Worm (Caenorhabditis elegans) whole organism, L2 larva: ENCODE measurements around the gene clc-33.

Experiments used
- R02D3.7 ChIP-seq: fragments of 150-350 bp; optimal IDR thresholded peaks from 2 replicates; lab custom pipeline; 2014; ENCODE audit warnings: missing biosample characterization, missing genetic modification characterization
- Y55F3AM.14 ChIP-seq: fragments of 200-800 bp; sonication (Bioruptor generic); optimal IDR thresholded peaks from 2 replicates; lab custom pipeline; 2018; ENCODE audit warnings: mild to moderate bottlenecking, missing genetic modification characterization, missing compliant biosample characterization
- ama-1 ChIP-seq: fragments of 150-350 bp; optimal IDR thresholded peaks from 2 replicates; lab custom pipeline; 2018; ENCODE audit warnings: inconsistent platforms
- crh-2 ChIP-seq: sonication (generic microtip); optimal IDR thresholded peaks from 2 replicates; lab custom pipeline; 2017; ENCODE audit warnings: missing biosample characterization, missing genetic modification characterization
- egl-27 ChIP-seq: sonication (generic microtip); optimal IDR thresholded peaks from 3 replicates; lab custom pipeline; 2017; ENCODE audit warnings: missing biosample characterization, missing genetic modification reagents, missing genetic modification characterization
- lsy-2 ChIP-seq, 2 experiments: fragments of 150-350 bp in 1 of 2; sonication (generic microtip) in 1 of 2; optimal IDR thresholded peaks; 2 replicates each; lab custom pipeline; 2014 to 2017; ENCODE audit warnings: missing biosample characterization in 2 of 2, missing genetic modification characterization in 2 of 2
- mdl-1 ChIP-seq, 2 experiments: fragments of 150-350 bp in 1 of 2; sonication (generic microtip) in 1 of 2; optimal IDR thresholded peaks; 2 replicates each; lab custom pipeline; 2017; ENCODE audit warnings: missing biosample characterization in 2 of 2, missing genetic modification characterization in 2 of 2
- nhr-23 ChIP-seq: fragments of 150-350 bp; optimal IDR thresholded peaks from 2 replicates; lab custom pipeline; 2014; ENCODE audit warnings: missing biosample characterization, missing genetic modification reagents, missing genetic modification characterization
- nhr-237 ChIP-seq: fragments of 150-350 bp; optimal IDR thresholded peaks from 2 replicates; lab custom pipeline; 2014; ENCODE audit warnings: missing biosample characterization, missing genetic modification characterization
- nhr-77 ChIP-seq: fragments of 150-350 bp; optimal IDR thresholded peaks from 2 replicates; lab custom pipeline; 2014; ENCODE audit warnings: missing biosample characterization, missing genetic modification characterization
- skn-1 ChIP-seq: sonication (generic microtip); optimal IDR thresholded peaks from 2 replicates; lab custom pipeline; 2017; ENCODE audit warnings: missing biosample characterization, missing genetic modification characterization
- snpc-4 ChIP-seq: fragments of 150-350 bp; optimal IDR thresholded peaks from 2 replicates; lab custom pipeline; 2014; ENCODE audit warnings: missing biosample characterization, missing genetic modification characterization
- unc-55 ChIP-seq: fragments of 150-350 bp; sonication (generic microtip); optimal IDR thresholded peaks from 3 replicates; lab custom pipeline; 2014; ENCODE audit warnings: missing biosample characterization, missing genetic modification reagents, missing genetic modification characterization
- zag-1 ChIP-seq: fragments of 150-350 bp; optimal IDR thresholded peaks from 2 replicates; lab custom pipeline; 2014; ENCODE audit warnings: missing biosample characterization, missing genetic modification characterization

- no peak for TF ChIP-seq nhr-237 (tag; lab: Kevin White, UChicago)
- no peak for TF ChIP-seq zag-1 (tag; lab: Kevin White, UChicago)
- no peak for TF ChIP-seq nhr-23
- no peak for TF ChIP-seq egl-27 (tag; lab: Kevin White, UChicago)
- TF ChIP-seq skn-1, result no peak
- no peak for TF ChIP-seq nhr-77 (tag; lab: Kevin White, UChicago)
- no peak for TF ChIP-seq Y55F3AM.14 (GFP tag; lab: Kevin White, UChicago)
- no peak for TF ChIP-seq mdl-1 (tag; optimal IDR thresholded peaks at IDR 0.05; lab: Kevin White, UChicago)
- no peak for TF ChIP-seq unc-55 (GFP tag; lab: Kevin White, UChicago)
- TF ChIP-seq ama-1 (lab: Kevin White, UChicago), result no peak
- no peak for TF ChIP-seq lsy-2 (tag; optimal IDR thresholded peaks at IDR 0.05; lab: Kevin White, UChicago)
- no peak for TF ChIP-seq snpc-4 (tag; lab: Kevin White, UChicago)
- no peak for TF ChIP-seq crh-2
- TF ChIP-seq R02D3.7 (tag; lab: Kevin White, UChicago), result no peak
Measured at ce11 chrII:825521-825920, 14.7 kb upstream of the clc-33 start, which contains the start of gene F28A10.1.
